Fruit fly (Drosophila melanogaster) whole organism, embryonic: ENCODE data around the gene CCHa2.
A peak's percentile ranks its signal among the peaks of the same experiment; 100 is the strongest.

Experiments used
- ATbp ChIP-seq: fragments of 200-800 bp; sonication (Bioruptor generic); optimal IDR thresholded peaks from 2 replicates; lab custom pipeline; 2017; ENCODE audit warnings: missing biosample characterization, mild to moderate bottlenecking, missing genetic modification characterization, missing genetic modification reagents
- BtbVII ChIP-seq: fragments of 200-800 bp; sonication (Bioruptor generic); optimal IDR thresholded peaks from 3 replicates; lab custom pipeline; 2017; ENCODE audit warnings: missing biosample characterization, mild to moderate bottlenecking, missing genetic modification characterization
- CG11560 ChIP-seq: fragments of 200-800 bp; sonication (Bioruptor generic); IDR thresholded peaks from 3 replicates; pipeline ENCODE4 v1.3.6; 2022; ENCODE audit warnings: missing biosample characterization, missing genetic modification characterization
- CG12769 ChIP-seq: fragments of 200-800 bp; sonication (Bioruptor generic); optimal IDR thresholded peaks from 2 replicates; lab custom pipeline; 2019; ENCODE audit warnings: missing biosample characterization, mild to moderate bottlenecking, missing genetic modification characterization, moderate library complexity
- CG13296 ChIP-seq: fragments of 200-800 bp; sonication (Bioruptor generic); optimal IDR thresholded peaks from 3 replicates; lab custom pipeline; 2018; ENCODE audit warnings: missing biosample characterization, mild to moderate bottlenecking, missing genetic modification characterization
- CG14710 ChIP-seq: fragments of 200-800 bp; sonication (Bioruptor generic); optimal IDR thresholded peaks from 3 replicates; lab custom pipeline; 2019; ENCODE audit warnings: missing biosample characterization, mild to moderate bottlenecking, missing genetic modification characterization, moderate library complexity
- CG15269 ChIP-seq: fragments of 200-800 bp; sonication (Bioruptor generic); optimal IDR thresholded peaks from 2 replicates; lab custom pipeline; 2018; ENCODE audit warnings: missing biosample characterization, mild to moderate bottlenecking, missing genetic modification characterization, moderate library complexity
- CG15514 ChIP-seq: fragments of 200-800 bp; sonication (Bioruptor generic); optimal IDR thresholded peaks from 3 replicates; lab custom pipeline; 2017; ENCODE audit warnings: missing biosample characterization, missing genetic modification characterization, mild to moderate bottlenecking, moderate library complexity, missing genetic modification reagents
- CG1603 ChIP-seq: fragments of 200-800 bp; sonication (Bioruptor generic); optimal IDR thresholded peaks from 2 replicates; lab custom pipeline; 2019; ENCODE audit warnings: missing biosample characterization, mild to moderate bottlenecking, missing genetic modification characterization, moderate library complexity
- CG17361 ChIP-seq: fragments of 200-800 bp; sonication (Bioruptor generic); IDR thresholded peaks from 3 replicates; pipeline ENCODE4 v1.3.6; 2022; ENCODE audit warnings: missing biosample characterization, missing genetic modification characterization
- CG18262 ChIP-seq: fragments of 200-800 bp; optimal IDR thresholded peaks from 3 replicates; lab custom pipeline; 2019; ENCODE audit warnings: missing biosample characterization, mild to moderate bottlenecking, missing genetic modification characterization, moderate library complexity
- CG2678 ChIP-seq: fragments of 200-800 bp; sonication (Bioruptor generic); optimal IDR thresholded peaks from 3 replicates; lab custom pipeline; 2019; ENCODE audit warnings: missing biosample characterization, mild to moderate bottlenecking, missing genetic modification characterization, moderate library complexity
- CG34224 ChIP-seq: fragments of 200-800 bp; sonication (Bioruptor generic); IDR thresholded peaks from 3 replicates; pipeline ENCODE4 v1.3.6; 2022; ENCODE audit warnings: missing biosample characterization, missing genetic modification characterization; ENCODE audit not compliant: partially characterized antibody
- CG3847 ChIP-seq: fragments of 200-800 bp; sonication (Bioruptor generic); IDR thresholded peaks from 2 replicates; pipeline ENCODE4 v1.3.6; 2022; ENCODE audit warnings: missing biosample characterization, missing genetic modification characterization
- CG6813 ChIP-seq: fragments of 200-800 bp; sonication (Bioruptor generic); optimal IDR thresholded peaks from 2 replicates; lab custom pipeline; 2017; ENCODE audit warnings: missing biosample characterization, missing genetic modification characterization, mild to moderate bottlenecking, moderate library complexity, missing genetic modification reagents
- CG7357 ChIP-seq: fragments of 200-800 bp; sonication (Bioruptor generic); IDR thresholded peaks from 3 replicates; pipeline ENCODE4 v1.3.6; 2022; ENCODE audit warnings: missing biosample characterization, missing genetic modification characterization
- CG7839 ChIP-seq: fragments of 200-800 bp; sonication (Bioruptor generic); optimal IDR thresholded peaks from 3 replicates; lab custom pipeline; 2018; ENCODE audit warnings: missing biosample characterization, mild to moderate bottlenecking, missing genetic modification characterization, moderate library complexity
- CG7963 ChIP-seq: fragments of 200-800 bp; sonication (Bioruptor generic); IDR thresholded peaks from 3 replicates; pipeline ENCODE4 v1.3.6; 2022; ENCODE audit warnings: missing biosample characterization, missing genetic modification characterization; ENCODE audit not compliant: partially characterized antibody
- CG8281 ChIP-seq: fragments of 200-800 bp; sonication (Bioruptor generic); optimal IDR thresholded peaks from 2 replicates; lab custom pipeline; 2018; ENCODE audit warnings: missing biosample characterization, mild to moderate bottlenecking, missing genetic modification characterization, moderate library complexity
- CG8944 ChIP-seq: fragments of 200-800 bp; sonication (Bioruptor generic); optimal IDR thresholded peaks from 3 replicates; lab custom pipeline; 2016; ENCODE audit warnings: missing biosample characterization, missing genetic modification characterization
- CoRest ChIP-seq: fragments of 200-800 bp; sonication (Bioruptor generic); optimal IDR thresholded peaks from 3 replicates; lab custom pipeline; 2018; ENCODE audit warnings: missing biosample characterization, mild to moderate bottlenecking, missing genetic modification characterization, moderate library complexity
- CrebB ChIP-seq: fragments of 200-800 bp; sonication (Bioruptor generic); optimal IDR thresholded peaks from 3 replicates; lab custom pipeline; 2018; ENCODE audit warnings: missing biosample characterization, mild to moderate bottlenecking, missing genetic modification characterization
- Dbx ChIP-seq: fragments of 200-800 bp; sonication (Bioruptor generic); IDR thresholded peaks from 3 replicates; pipeline ENCODE4 v1.3.6; 2022; ENCODE audit warnings: missing biosample characterization, missing genetic modification characterization
- Doc3 ChIP-seq: fragments of 200-800 bp; sonication (Bioruptor generic); IDR thresholded peaks from 3 replicates; pipeline ENCODE4 v1.3.6; 2022; ENCODE audit warnings: missing biosample characterization, missing genetic modification characterization; ENCODE audit not compliant: partially characterized antibody
- H2.0 ChIP-seq: fragments of 200-800 bp; sonication (Bioruptor generic); IDR thresholded peaks from 2 replicates; pipeline ENCODE4 v1.3.6; 2022; ENCODE audit warnings: missing biosample characterization, missing genetic modification characterization
- Hand ChIP-seq: fragments of 200-800 bp; sonication (Bioruptor generic); optimal IDR thresholded peaks from 2 replicates; lab custom pipeline; 2017; ENCODE audit warnings: mild to moderate bottlenecking, missing biosample characterization, missing genetic modification reagents, missing genetic modification characterization
- Hr3 ChIP-seq: fragments of 200-800 bp; sonication (Bioruptor generic); optimal IDR thresholded peaks from 3 replicates; lab custom pipeline; 2016; ENCODE audit warnings: missing biosample characterization, missing genetic modification characterization
- Nf-YB ChIP-seq: fragments of 200-800 bp; sonication (Bioruptor generic); optimal IDR thresholded peaks from 3 replicates; lab custom pipeline; 2019; ENCODE audit warnings: missing biosample characterization, mild to moderate bottlenecking, missing genetic modification characterization, moderate library complexity
- Oli ChIP-seq: fragments of 200-800 bp; sonication (Bioruptor generic); optimal IDR thresholded peaks from 2 replicates; lab custom pipeline; 2018; ENCODE audit warnings: missing biosample characterization, mild to moderate bottlenecking, missing genetic modification characterization, moderate library complexity
- Sox100B ChIP-seq: fragments of 200-800 bp; sonication (Bioruptor generic); optimal IDR thresholded peaks from 3 replicates; lab custom pipeline; 2018; ENCODE audit warnings: missing biosample characterization, mild to moderate bottlenecking, missing genetic modification characterization
- Trl ChIP-seq, 3 experiments: fragments of >200 bp in 2 of 3; fragments of 200-800 bp in 1 of 3; sonication (Bioruptor generic) in 1 of 3; optimal IDR thresholded peaks; 2 replicates in 1 of 3; 3 replicates in 2 of 3; lab custom pipeline; 2016 to 2017; ENCODE audit warnings: missing biosample characterization in 1 of 3, missing genetic modification characterization in 1 of 3
- ac ChIP-seq: fragments of 200-800 bp; sonication (Bioruptor generic); optimal IDR thresholded peaks from 3 replicates; lab custom pipeline; 2017; ENCODE audit warnings: missing biosample characterization, mild to moderate bottlenecking, missing genetic modification characterization
- ap ChIP-seq: fragments of 200-800 bp; sonication (Bioruptor generic); IDR thresholded peaks from 2 replicates; pipeline ENCODE4 v1.3.6; 2022; ENCODE audit warnings: missing biosample characterization, missing genetic modification characterization
- dysf ChIP-seq: fragments of 200-800 bp; sonication (Bioruptor generic); IDR thresholded peaks from 3 replicates; pipeline ENCODE4 v1.3.6; 2022; ENCODE audit warnings: missing biosample characterization, missing genetic modification characterization
- gcm ChIP-seq: fragments of 200-800 bp; sonication (Bioruptor generic); optimal IDR thresholded peaks from 2 replicates; lab custom pipeline; 2019; ENCODE audit warnings: missing biosample characterization, mild to moderate bottlenecking, missing genetic modification characterization, moderate library complexity
- grau ChIP-seq: fragments of 200-800 bp; optimal IDR thresholded peaks from 3 replicates; lab custom pipeline; 2019; ENCODE audit warnings: missing biosample characterization, mild to moderate bottlenecking, missing genetic modification characterization, moderate library complexity
- gt ChIP-seq: fragments of 200-800 bp; sonication (Bioruptor generic); IDR thresholded peaks from 2 replicates; pipeline ENCODE4 v1.3.6; 2022; ENCODE audit warnings: missing biosample characterization, missing genetic modification characterization
- luna ChIP-seq: fragments of 200-800 bp; sonication (Bioruptor generic); optimal IDR thresholded peaks from 2 replicates; lab custom pipeline; 2016; ENCODE audit warnings: missing biosample characterization, missing genetic modification characterization
- nau ChIP-seq: fragments of 200-800 bp; sonication (Bioruptor generic); optimal IDR thresholded peaks from 3 replicates; lab custom pipeline; 2017; ENCODE audit warnings: missing biosample characterization, mild to moderate bottlenecking, missing genetic modification characterization, missing genetic modification reagents
- odd ChIP-seq: fragments of 200-800 bp; sonication (Bioruptor generic); optimal IDR thresholded peaks from 2 replicates; lab custom pipeline; 2017; ENCODE audit warnings: missing biosample characterization, mild to moderate bottlenecking, missing genetic modification characterization
- pan ChIP-seq, 4 experiments: fragments of >200 bp in 3 of 4; fragments of 200-800 bp in 1 of 4; sonication (Bioruptor generic) in 1 of 4; optimal IDR thresholded peaks in 3 of 4; IDR thresholded peaks in 1 of 4; 2 replicates each; pipeline versions ENCODE4 v1.3.6 to Lab custom; 2017 to 2022; ENCODE audit warnings: missing biosample characterization in 2 of 4, missing genetic modification characterization in 2 of 4, mixed read lengths in 1 of 4
- pnt ChIP-seq: fragments of 200-800 bp; sonication (Bioruptor generic); optimal IDR thresholded peaks from 3 replicates; lab custom pipeline; 2016; ENCODE audit warnings: missing biosample characterization, missing genetic modification characterization
- row ChIP-seq: fragments of 200-800 bp; sonication (Bioruptor generic); IDR thresholded peaks from 3 replicates; pipeline ENCODE4 v1.3.6; 2022; ENCODE audit warnings: missing biosample characterization, missing genetic modification characterization
- sd ChIP-seq: fragments of 200-800 bp; sonication (Bioruptor generic); optimal IDR thresholded peaks from 3 replicates; lab custom pipeline; 2018; ENCODE audit warnings: missing biosample characterization, mild to moderate bottlenecking, missing genetic modification characterization, moderate library complexity
- slp2 ChIP-seq: fragments of 200-800 bp; sonication (Bioruptor generic); optimal IDR thresholded peaks from 2 replicates; lab custom pipeline; 2016; ENCODE audit warnings: missing biosample characterization, missing genetic modification characterization
- sob ChIP-seq: fragments of 200-800 bp; sonication (Bioruptor generic); IDR thresholded peaks from 2 replicates; pipeline ENCODE4 v1.3.6; 2022; ENCODE audit warnings: missing biosample characterization, missing genetic modification characterization
- tap ChIP-seq: fragments of 200-800 bp; optimal IDR thresholded peaks from 3 replicates; lab custom pipeline; 2019; ENCODE audit warnings: missing biosample characterization, mild to moderate bottlenecking, missing genetic modification characterization, moderate library complexity
- unc-4 ChIP-seq: fragments of 200-800 bp; sonication (Bioruptor generic); IDR thresholded peaks from 2 replicates; pipeline ENCODE4 v1.3.6; 2022; ENCODE audit warnings: missing biosample characterization, missing genetic modification characterization; ENCODE audit not compliant: partially characterized antibody
- unpg ChIP-seq: fragments of 200-800 bp; sonication (Bioruptor generic); optimal IDR thresholded peaks from 3 replicates; lab custom pipeline; 2018; ENCODE audit warnings: missing biosample characterization, mild to moderate bottlenecking, missing genetic modification characterization, moderate library complexity

The CCHa2 gene

DNA sequence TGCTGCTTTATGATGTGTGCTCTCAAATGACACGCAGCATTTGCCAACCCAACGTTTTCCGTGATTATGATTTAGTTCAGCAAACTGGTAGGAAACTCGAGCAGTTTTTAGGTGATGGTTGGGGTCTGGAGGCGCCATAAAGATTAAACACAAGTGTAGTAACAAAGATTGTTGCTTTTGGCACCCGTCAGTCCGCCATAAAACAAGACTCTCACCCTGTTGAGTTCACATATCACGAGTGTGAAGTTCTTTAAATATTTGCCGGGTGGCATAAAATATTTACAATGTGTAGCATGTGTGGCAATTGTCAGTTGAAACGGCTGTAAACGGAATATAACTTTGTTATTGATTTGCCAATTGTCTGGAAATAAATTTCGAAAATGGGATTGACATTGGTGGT lies 46.7 kb upstream of the CCHa2 start (continued):
- TF ChIP-seq CG17361 (peak; percentile 36; the same call in 1 of the 3 replicates), Trl (optimal IDR thresholded peaks at IDR 0.05; lab: Kevin White, UChicago) (no peak), Trl (GFP tag; optimal IDR thresholded peaks at IDR 0.05; lab: Kevin White, UChicago) (no peak), CG13296 (GFP tag; lab: Kevin White, UChicago) (peak; percentile 36), unpg (GFP tag; lab: Kevin White, UChicago) (peak; percentile 48), Sox100B (GFP tag; lab: Kevin White, UChicago) (peak; percentile 34), CG7839 (tag; lab: Kevin White, UChicago) (peak; percentile 17), CG15269 (tag; lab: Kevin White, UChicago) (peak; percentile 33), CoRest (tag; lab: Kevin White, UChicago) (peak; percentile 26), Dbx (GFP tag; lab: Robert Waterston, UW) (no peak), CG15514 (peak; percentile 12), CG7963 (GFP tag; lab: Robert Waterston, UW) (no peak), sob (GFP tag; lab: Robert Waterston, UW) (peak; percentile 36; the same call in 1 of the 2 replicates), pnt (GFP tag; lab: Kevin White, UChicago) (no peak), Doc3 (GFP tag; lab: Robert Waterston, UW) (no peak), CG14710 (tag; lab: Kevin White, UChicago) (no peak), CG2678 (tag; lab: Kevin White, UChicago) (peak; percentile 73), dysf (GFP tag; lab: Robert Waterston, UW) (peak; percentile 25; the same call in 1 of the 3 replicates), ATbp (GFP tag; lab: Kevin White, UChicago) (peak; percentile 27), slp2 (GFP tag; lab: Kevin White, UChicago) (no peak), tap (tag; lab: Kevin White, UChicago) (peak; percentile 3), Nf-YB (peak; percentile 1), odd (GFP tag; lab: Kevin White, UChicago) (peak; percentile 41), CG11560 (tag; lab: Robert Waterston, UW) (no peak), Hr3 (GFP tag; lab: Kevin White, UChicago) (no peak), H2.0 (GFP tag; lab: Robert Waterston, UW) (no peak), row (GFP tag; lab: Robert Waterston, UW) (no peak), ap (GFP tag; lab: Robert Waterston, UW) (no peak), CG7357 (GFP tag; lab: Robert Waterston, UW) (no peak), CG12769 (tag; lab: Kevin White, UChicago) (peak; percentile 19), gcm (GFP tag; lab: Kevin White, UChicago) (peak; percentile 5), grau (peak; percentile 23), CG1603 (tag; lab: Kevin White, UChicago) (peak; percentile 10), ac (GFP tag; lab: Kevin White, UChicago) (no peak), CrebB (tag; lab: Kevin White, UChicago) (peak; percentile 2), CG3847 (GFP tag; lab: Robert Waterston, UW) (0 out of 2 replicates have a peak, but pooled peaks have one; percentile 11), Hand (GFP tag; lab: Kevin White, UChicago) (no peak), unc-4 (GFP tag; lab: Robert Waterston, UW) (no peak), pan (optimal IDR thresholded peaks at IDR 0.05; lab: Kevin White, UChicago) (no peak), pan (GFP tag; optimal IDR thresholded peaks at IDR 0.05 in 1 of 2, IDR thresholded peaks at IDR 0.05 in 1 of 2) (no peak), CG8281 (peak; percentile 5), sd (tag; lab: Kevin White, UChicago) (peak; percentile 31), BtbVII (GFP tag; lab: Kevin White, UChicago) (peak; percentile 54), CG18262 (peak; percentile 16), CG6813 (GFP tag; lab: Kevin White, UChicago) (peak; percentile 14), nau (GFP tag; lab: Kevin White, UChicago) (peak; percentile 0), luna (no peak), CG34224 (GFP tag; lab: Robert Waterston, UW) (no peak), CG8944 (GFP tag; lab: Kevin White, UChicago) (no peak), Oli (tag; lab: Kevin White, UChicago) (peak; percentile 31), gt (no peak)
